Worm (Caenorhabditis elegans) whole organism, L4/young adult: ENCODE data around the gene C17G10.13.

Source experiments
- dao-5 ChIP-seq: sonication (generic microtip); optimal IDR thresholded peaks from 2 replicates; lab custom pipeline; 2016; ENCODE audit warnings: missing genotype, missing genetic modification characterization, moderate library complexity, missing compliant biosample characterization
- him-1 ChIP-seq: sonication (generic microtip); optimal IDR thresholded peaks from 2 replicates; lab custom pipeline; 2016; ENCODE audit warnings: missing genotype, missing genetic modification reagents, missing genetic modification characterization, missing compliant biosample characterization

DNA sequence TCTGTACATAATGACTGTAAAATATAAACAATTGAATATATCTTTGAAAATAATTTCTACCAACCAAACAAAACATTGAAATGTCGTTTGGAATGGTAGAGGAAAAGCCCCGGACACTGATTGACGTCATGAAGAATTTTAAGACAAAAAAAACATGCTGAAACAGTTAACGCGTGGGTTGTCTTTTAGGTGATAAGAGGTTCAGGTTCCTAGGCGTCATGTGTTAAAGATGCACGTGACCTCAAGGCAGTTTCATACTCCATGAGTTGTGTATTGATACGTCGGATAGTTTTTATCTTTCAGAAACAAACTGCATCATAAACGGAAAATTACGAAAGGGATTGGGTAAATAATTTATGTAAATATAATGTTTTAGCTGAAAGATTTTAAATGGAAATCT lies 32.5 kb downstream of the C17G10.13 start:
- TF ChIP-seq dao-5 (no peak), him-1 (tag; lab: Kevin White, UChicago) (no peak)
